Worm (Caenorhabditis elegans) whole organism, young adult: ENCODE results near the gene F56C3.8.

Source experiments
- T07F8.4 ChIP-seq: sonication (generic microtip); optimal IDR thresholded peaks from 2 replicates; lab custom pipeline; 2016; ENCODE audit warnings: mild to moderate bottlenecking, missing genetic modification characterization, moderate library complexity, missing compliant biosample characterization
- dpl-1 ChIP-seq: fragments of 150-350 bp; optimal IDR thresholded peaks from 2 replicates; lab custom pipeline; 2014; ENCODE audit warnings: missing biosample characterization, missing genetic modification reagents, missing genetic modification characterization
- hmg-20 ChIP-seq: fragments of 200-800 bp; sonication (Bioruptor generic); IDR thresholded peaks from 2 replicates; pipeline ENCODE4 v1.3.6; 2022; ENCODE audit warnings: missing genetic modification reagents, missing genetic modification characterization, missing compliant biosample characterization
- snpc-1.3 ChIP-seq: sonication (generic microtip); optimal IDR thresholded peaks from 2 replicates; lab custom pipeline; 2017; ENCODE audit warnings: missing genetic modification characterization, mild to moderate bottlenecking, missing compliant biosample characterization, antibody characterized with exemption, moderate library complexity, missing genotype, missing genetic modification reagents; ENCODE audit not compliant: insufficient read depth
- tlf-1 ChIP-seq: fragments of 200-800 bp; sonication (Bioruptor generic); optimal IDR thresholded peaks from 2 replicates; lab custom pipeline; 2018; ENCODE audit warnings: mild to moderate bottlenecking, missing genetic modification characterization, missing compliant biosample characterization

- TF ChIP-seq T07F8.4 (tag; lab: Kevin White, UChicago) (no peak), snpc-1.3 (tag; lab: Kevin White, UChicago) (no peak), hmg-20 (GFP tag; lab: Robert Waterston, UW) (no peak), dpl-1 (no peak), tlf-1 (GFP tag; lab: Kevin White, UChicago) (no peak)
Observed at ce11 chrX:1410552-1410951, 26.1 kb upstream of the F56C3.8 start, which contains the start of gene abu-2.
